Worm (Caenorhabditis elegans) whole organism, L4/young adult: ENCODE results near the gene mpk-1.
A peak's percentile ranks its signal among the peaks of the same experiment; 100 is the strongest.

ENCODE experiments used
- W03F9.2 ChIP-seq: fragments of 150-350 bp; optimal IDR thresholded peaks from 2 replicates; lab custom pipeline; 2014; ENCODE audit warnings: missing biosample characterization, missing genetic modification characterization
- dao-5 ChIP-seq: sonication (generic microtip); optimal IDR thresholded peaks from 2 replicates; lab custom pipeline; 2016; ENCODE audit warnings: missing genotype, missing genetic modification characterization, moderate library complexity, missing compliant biosample characterization
- him-1 ChIP-seq: sonication (generic microtip); optimal IDR thresholded peaks from 2 replicates; lab custom pipeline; 2016; ENCODE audit warnings: missing genotype, missing genetic modification reagents, missing genetic modification characterization, missing compliant biosample characterization

The mpk-1 gene

DNA sequence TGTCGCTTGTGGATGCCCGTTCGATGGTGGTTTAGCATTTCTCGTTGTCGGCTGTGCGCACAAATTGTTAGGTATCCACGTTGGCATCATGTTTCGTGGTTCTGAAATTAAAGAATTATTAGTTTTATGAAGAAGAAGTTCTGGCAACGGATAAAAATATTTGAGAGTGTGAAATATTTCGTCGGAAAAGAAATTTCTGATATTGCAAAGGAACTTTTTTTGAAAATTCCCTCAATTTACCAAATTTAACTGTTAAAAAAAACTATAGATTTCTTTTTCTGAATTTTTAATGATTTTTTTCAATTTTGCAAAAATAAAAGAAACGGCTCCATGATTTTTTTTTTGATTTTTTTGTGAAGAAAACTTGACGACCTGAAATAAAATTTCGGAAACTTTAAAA lies at the start of gene mpk-1:
Gene mpk-1 (minus strand): TSS at position 101 of the 400 bp plus-strand sequence.
- TF ChIP-seq him-1 (tag; lab: Kevin White, UChicago) = no peak
- TF ChIP-seq W03F9.2 = no peak
- no peak for TF ChIP-seq dao-5 (tag; lab: Kevin White, UChicago)

DNA sequence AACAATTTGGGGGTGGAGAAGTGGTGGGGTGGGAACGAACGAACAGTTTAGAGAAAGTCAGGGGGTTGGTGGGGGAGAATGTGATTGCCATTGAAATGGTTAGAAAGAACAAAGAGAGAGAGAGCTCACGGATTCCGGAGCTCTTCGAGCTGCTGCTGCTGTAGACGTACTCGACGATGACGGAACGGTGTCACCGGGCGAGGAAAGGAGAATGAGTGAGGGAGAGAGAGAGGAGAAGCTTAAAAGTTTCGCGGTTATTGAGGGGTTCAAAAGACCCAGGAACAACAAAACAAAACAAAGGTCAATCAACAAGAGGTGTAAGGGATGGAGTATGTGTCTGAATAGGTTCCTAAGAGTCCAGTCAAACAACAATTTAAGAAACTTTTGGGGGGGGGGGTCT lies 48.4 kb upstream of the mpk-1 start:
- TF ChIP-seq him-1 (tag; lab: Kevin White, UChicago) (no peak), dao-5 (tag; lab: Kevin White, UChicago) (no peak), W03F9.2 (no peak)

DNA sequence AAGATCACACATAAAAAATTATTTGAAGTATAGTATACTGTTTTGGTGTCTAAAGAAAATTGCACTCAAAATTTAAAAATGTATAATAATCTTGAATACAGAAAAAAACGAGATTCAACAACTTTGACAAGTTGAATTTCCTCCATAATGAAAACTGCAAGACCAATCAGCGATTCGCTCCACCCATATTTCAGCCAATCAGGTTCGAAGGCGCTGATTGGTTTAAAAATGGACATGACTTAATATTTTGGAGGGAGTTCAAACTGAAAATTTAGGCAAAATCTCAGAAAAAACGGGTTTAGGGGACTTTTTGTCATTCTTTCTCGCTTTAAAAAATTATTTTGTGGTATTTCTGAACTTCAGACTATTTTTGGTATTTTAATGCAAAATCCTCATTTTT lies 47.8 kb upstream of the mpk-1 start:
- TF ChIP-seq dao-5 (tag; lab: Kevin White, UChicago) = no peak
- TF ChIP-seq him-1 (tag; lab: Kevin White, UChicago) = no peak
- TF ChIP-seq W03F9.2 = no peak

DNA sequence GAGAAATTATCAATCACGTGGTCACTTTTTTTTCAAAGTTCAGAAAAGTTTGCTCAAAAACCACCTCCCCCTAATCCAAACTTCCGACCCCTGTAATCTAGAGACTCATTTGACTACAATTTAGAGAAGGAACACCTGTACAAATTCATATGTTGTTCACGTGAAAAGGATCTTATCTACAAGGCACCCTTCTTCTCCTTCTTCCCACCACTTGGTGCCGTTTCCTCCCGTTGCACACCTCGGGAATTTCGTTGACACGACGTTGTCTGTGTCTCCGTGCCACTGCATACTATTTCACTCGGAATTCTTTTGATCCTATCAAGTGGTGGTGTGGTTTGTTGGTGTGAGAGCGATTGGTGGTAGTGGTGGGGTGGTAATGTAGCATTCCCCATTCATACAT lies 46.6 kb upstream of the mpk-1 start:
- no peak for TF ChIP-seq W03F9.2
- no peak for TF ChIP-seq dao-5 (tag; lab: Kevin White, UChicago)
- TF ChIP-seq him-1 (tag; lab: Kevin White, UChicago) = no peak

DNA sequence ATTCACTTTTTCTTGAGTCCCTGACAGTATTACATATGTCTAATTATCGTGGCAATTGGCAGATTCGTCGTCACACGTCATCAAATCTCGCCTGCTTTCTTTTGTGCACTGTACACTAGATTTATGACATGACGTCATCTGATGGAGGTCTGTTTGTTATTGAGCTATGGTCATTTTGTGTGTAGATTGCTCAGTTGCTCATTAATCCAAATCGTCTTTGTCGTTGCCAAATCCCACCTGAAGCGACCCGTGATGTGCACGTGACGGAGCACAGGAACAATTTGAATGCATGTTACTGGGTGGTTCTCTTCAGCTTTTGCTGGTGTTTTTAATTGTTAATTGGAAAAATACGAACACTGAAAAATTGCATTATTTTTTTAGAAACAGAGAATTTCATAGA lies 45.0 kb upstream of the mpk-1 start:
- no peak for TF ChIP-seq him-1 (tag; lab: Kevin White, UChicago)
- TF ChIP-seq dao-5 (tag; lab: Kevin White, UChicago) = no peak
- no peak for TF ChIP-seq W03F9.2

DNA sequence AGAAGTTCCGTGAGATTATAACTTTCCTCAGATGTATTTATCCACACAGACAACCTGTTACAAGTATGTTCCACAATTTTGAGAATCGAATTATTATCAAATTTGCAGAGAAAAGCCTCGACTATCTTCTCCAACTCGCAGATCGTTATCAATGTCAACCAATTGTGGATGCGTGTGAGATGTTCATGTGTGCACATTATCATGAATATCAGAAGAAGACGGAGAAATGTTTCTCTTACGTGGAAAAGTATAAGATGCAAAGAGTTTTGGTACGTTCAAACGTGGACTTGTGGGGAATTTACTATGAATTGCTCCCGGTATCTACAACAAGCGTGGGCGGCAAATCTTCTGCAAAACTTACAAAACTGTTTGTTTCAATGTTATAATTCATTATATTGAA lies 43.2 kb upstream of the mpk-1 start:
- TF ChIP-seq dao-5 (tag; lab: Kevin White, UChicago) (no peak), W03F9.2 (no peak), him-1 (tag; lab: Kevin White, UChicago) (no peak)

DNA sequence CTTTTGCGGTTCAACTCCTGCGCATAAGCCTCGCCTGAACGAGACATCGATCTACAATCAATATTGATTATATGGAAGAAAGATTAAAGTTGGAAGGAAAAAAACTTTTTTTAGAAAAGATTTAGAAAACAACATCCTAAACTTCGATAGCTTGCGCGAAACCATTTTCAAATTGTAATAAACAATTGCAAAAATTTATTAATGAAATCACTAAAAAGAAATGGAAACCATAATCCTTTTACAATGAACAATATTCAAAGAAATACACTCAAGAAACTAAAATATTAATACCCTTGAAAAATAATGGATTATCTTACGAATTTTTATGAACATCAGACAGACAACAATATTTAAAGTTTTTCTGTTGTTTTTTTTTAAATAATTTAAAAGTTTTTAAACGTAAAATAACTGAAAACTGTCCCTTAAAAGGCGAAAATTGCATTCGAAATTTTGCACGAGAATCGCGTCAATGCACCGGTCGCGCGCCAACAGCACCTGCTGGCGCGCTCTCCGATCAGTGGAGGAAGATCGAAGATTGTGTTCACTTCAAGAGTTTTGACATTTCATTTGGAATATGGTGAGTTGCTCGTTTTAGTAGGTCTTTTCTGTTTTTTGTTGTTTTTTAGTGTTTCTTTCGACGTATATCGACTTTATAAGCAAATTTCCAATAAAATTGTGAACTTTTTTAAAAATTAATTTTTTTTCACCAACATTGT lies 41.5 kb upstream of the mpk-1 start, which contains the start of the genes sftb-1 and R10E4.1:
Gene sftb-1 (minus strand): TSS at position 51 of the 716 bp plus-strand sequence.
Gene R10E4.1 (plus strand): TSS at position 524 of the 716 bp plus-strand sequence.
- TF ChIP-seq W03F9.2 (peak; percentile 64), dao-5 (tag; lab: Kevin White, UChicago) (no peak)

DNA sequence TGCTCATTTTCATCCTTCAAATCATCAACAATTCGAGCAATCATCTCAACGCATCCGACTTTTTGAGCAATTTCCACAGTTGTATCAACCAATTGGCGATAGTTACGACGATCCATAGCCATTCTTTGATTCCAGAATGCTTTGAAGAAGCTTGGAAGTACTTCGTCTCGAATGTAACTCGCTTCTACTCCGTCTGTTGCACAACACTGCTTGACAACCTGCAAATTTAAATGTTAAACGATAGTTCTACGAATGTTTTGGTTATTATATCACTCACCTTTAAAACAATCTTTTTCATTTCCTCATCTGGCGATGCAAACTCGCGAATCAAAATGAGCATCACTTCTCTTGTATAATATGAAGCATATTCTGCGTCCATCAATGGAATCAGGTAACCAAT lies 38.0 kb upstream of the mpk-1 start:
- TF ChIP-seq W03F9.2 (no peak), dao-5 (tag; lab: Kevin White, UChicago) (no peak), him-1 (tag; lab: Kevin White, UChicago) (no peak)

DNA sequence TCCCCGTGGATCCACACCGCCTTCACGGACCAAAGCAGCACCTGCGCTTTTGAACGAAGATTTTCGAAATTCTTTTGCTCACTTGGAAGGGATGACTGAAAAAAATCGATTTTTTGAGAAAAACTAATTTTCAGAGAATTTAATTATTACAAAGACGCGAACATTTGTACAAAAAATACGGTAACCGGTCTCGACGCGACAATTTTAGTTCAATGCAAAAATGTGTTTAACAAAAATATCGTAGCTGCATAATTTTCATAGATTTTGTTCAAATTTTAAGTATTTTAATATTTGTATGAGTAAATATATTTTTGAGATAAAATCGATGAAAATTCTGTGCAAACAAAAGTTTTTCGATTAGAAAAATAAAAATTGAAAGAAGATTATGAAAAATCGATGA lies 35.1 kb upstream of the mpk-1 start, which contains the start of gene T08A11.1:
Gene T08A11.1 (minus strand): TSS at position 101 of the 400 bp plus-strand sequence.
- TF ChIP-seq dao-5 (tag; lab: Kevin White, UChicago) (no peak), W03F9.2 (no peak), him-1 (tag; lab: Kevin White, UChicago) (no peak)

DNA sequence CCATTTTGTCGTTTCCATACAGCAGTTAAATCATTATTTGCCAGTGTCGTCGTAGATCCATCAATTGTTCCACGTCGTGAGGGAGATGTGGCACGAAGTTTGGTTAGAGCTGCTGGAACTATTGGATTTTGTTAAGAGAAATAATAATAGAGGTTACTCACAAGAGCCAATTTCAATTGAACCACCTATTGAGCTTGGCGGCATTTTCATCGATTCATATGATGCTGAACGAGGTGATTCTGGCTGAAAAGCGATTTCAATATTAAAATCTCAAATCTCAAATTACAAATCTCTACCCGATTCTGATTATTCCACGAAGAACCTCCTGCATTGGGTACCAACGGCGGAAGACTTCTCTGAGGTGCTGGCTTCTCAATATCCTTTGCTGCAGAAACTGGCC lies 30.0 kb upstream of the mpk-1 start:
- TF ChIP-seq dao-5 (tag; lab: Kevin White, UChicago) (no peak), him-1 (tag; lab: Kevin White, UChicago) (no peak), W03F9.2 (no peak)

DNA sequence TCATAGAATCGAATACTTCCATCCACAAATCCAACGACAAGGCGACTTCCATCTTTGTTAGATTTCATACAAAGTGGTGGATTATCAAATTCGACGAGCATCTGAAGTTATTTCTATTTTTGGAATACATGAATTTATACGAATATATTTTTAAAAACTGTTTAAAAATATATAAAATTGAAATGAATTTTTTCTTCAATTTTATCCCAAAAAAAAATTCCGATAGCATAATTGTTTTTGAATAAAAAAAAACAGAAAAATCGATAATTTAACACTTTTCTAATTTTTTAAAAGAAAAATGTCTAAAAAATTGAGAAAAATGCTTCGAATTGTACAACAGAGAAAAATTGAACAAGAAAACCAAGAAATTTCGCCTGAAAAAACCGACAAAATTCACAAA lies 19.7 kb upstream of the mpk-1 start, which contains the start of gene Y44F5A.1:
Gene Y44F5A.1 (minus strand): TSS at position 101 of the 400 bp plus-strand sequence.
- TF ChIP-seq him-1 (tag; lab: Kevin White, UChicago) = no peak

DNA sequence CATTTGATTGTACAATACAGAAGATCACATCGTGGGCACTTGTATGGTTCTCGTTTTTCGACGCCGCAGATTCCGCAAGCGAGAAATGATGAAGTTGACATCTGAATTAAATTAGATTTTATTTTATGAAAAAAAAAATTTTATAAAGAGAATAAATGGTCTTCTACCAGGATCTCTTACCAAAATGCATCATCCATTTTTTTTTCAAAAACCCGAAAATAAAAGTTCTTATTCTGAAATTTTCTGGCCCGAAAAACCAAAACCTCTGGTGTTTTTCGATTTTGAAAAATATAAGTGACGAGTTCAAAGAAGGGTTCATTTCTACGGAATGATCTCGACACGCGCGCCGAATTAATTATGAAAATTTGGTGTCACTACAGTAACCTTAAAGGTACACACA lies 16.4 kb upstream of the mpk-1 start, which contains the start of gene zhit-2:
Gene zhit-2 (minus strand): TSS at position 101 of the 400 bp plus-strand sequence.
- TF ChIP-seq W03F9.2 (no peak), him-1 (tag; lab: Kevin White, UChicago) (no peak), dao-5 (tag; lab: Kevin White, UChicago) (no peak)

DNA sequence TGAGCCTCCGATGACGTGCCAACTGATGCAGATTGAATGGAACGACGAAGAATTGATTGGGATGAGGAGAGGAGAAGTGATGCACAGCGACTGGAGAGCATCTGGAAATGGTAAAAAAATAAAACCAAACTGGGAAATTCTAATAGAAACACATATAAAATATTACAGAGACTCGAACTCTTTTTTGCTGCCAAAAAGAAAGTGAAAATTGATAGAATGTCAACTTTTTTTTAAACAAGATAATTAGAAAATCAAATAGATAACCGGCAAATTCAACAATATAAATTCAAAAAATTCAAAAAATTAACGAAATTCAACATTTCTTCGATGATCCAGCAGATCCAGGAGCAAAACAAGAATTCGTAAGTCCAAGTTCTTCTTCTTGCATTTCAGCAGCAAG lies 15.6 kb upstream of the mpk-1 start, which contains the start of gene mrpl-21:
Gene mrpl-21 (minus strand): TSS at position 101 of the 400 bp plus-strand sequence.
- TF ChIP-seq dao-5 (tag; lab: Kevin White, UChicago) = no peak

DNA sequence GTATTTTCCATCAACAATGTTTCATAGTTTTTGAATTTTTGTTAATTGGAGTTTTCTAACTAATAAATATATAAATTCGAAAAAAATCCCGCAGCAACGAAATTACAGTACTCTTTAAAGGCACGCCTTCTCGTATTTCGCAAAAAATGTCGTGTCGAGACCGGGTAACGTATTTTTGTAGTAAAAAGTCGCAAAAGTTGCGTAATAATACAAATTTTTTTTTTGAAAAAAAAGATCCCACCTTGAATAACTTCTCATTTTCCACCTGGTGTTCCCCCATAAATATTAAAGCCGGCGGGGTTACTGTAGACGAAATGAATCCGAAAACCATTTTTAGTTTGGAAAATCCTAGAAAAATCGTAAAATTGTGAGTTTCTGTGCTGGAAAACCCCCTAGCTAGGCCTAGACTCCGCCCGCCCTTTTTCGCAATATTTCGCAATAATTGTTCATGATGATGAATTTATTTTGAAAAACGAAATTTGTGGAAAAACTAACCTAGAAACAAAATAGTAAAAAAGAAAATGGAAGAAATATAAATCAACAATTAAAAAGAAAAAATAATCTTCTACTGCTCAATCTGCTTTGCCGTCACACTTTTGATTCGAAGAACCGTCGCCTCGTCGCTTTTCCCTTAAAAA lies 14.4 kb upstream of the mpk-1 start, which contains the start of gene F43C1.7:
Gene F43C1.7 (minus strand): TSS at position 351 of the 638 bp plus-strand sequence.
- TF ChIP-seq W03F9.2 (no peak), him-1 (tag; lab: Kevin White, UChicago) (no peak), dao-5 (tag; lab: Kevin White, UChicago) (no peak)
